Fruit fly (Drosophila melanogaster) whole organism, embryonic: ENCODE data around the gene Cyt-c-d.
A peak's percentile ranks its signal among the peaks of the same experiment; 100 is the strongest.

Experiments
- Atf-2 ChIP-seq: fragments of 200-800 bp; sonication (Bioruptor generic); optimal IDR thresholded peaks from 2 replicates; lab custom pipeline; 2016; ENCODE audit warnings: missing biosample characterization, missing genetic modification characterization
- CG10147 ChIP-seq: fragments of 200-800 bp; sonication (Bioruptor generic); optimal IDR thresholded peaks from 2 replicates; lab custom pipeline; 2019; ENCODE audit warnings: missing biosample characterization, mild to moderate bottlenecking, missing genetic modification characterization, moderate library complexity
- CG10431 ChIP-seq: fragments of 200-800 bp; sonication (Bioruptor generic); optimal IDR thresholded peaks from 3 replicates; lab custom pipeline; 2018; ENCODE audit warnings: missing biosample characterization, mild to moderate bottlenecking, missing genetic modification characterization
- CG11695 ChIP-seq: fragments of 200-800 bp; sonication (Bioruptor generic); IDR thresholded peaks from 3 replicates; pipeline ENCODE4 v1.3.6; 2022; ENCODE audit warnings: missing biosample characterization, missing genetic modification characterization
- CG12155 ChIP-seq: fragments of 200-800 bp; sonication (Bioruptor generic); optimal IDR thresholded peaks from 3 replicates; lab custom pipeline; 2016; ENCODE audit warnings: missing biosample characterization, missing genetic modification characterization
- CG12659 ChIP-seq: fragments of 200-800 bp; sonication (Bioruptor generic); optimal IDR thresholded peaks from 3 replicates; lab custom pipeline; 2017; ENCODE audit warnings: mild to moderate bottlenecking, missing biosample characterization, missing genetic modification reagents, missing genetic modification characterization
- CG13424 ChIP-seq: fragments of 200-800 bp; sonication (Bioruptor generic); optimal IDR thresholded peaks from 2 replicates; lab custom pipeline; 2019; ENCODE audit warnings: missing biosample characterization, mild to moderate bottlenecking, missing genetic modification characterization, moderate library complexity
- CG14860 ChIP-seq: fragments of 200-800 bp; sonication (Bioruptor generic); IDR thresholded peaks from 3 replicates; pipeline ENCODE4 v1.3.6; 2022; ENCODE audit warnings: missing biosample characterization, missing genetic modification characterization; ENCODE audit not compliant: partially characterized antibody
- CG16779 ChIP-seq: fragments of 200-800 bp; sonication (Bioruptor generic); IDR thresholded peaks from 2 replicates; pipeline ENCODE4 v1.3.6; 2022; ENCODE audit warnings: missing biosample characterization, missing genetic modification characterization
- CG16863 ChIP-seq: fragments of 200-800 bp; sonication (Bioruptor generic); optimal IDR thresholded peaks from 3 replicates; lab custom pipeline; 2016; ENCODE audit warnings: missing biosample characterization, missing genetic modification characterization
- CG17612 ChIP-seq: fragments of 200-800 bp; sonication (Bioruptor generic); IDR thresholded peaks from 2 replicates; pipeline ENCODE4 v1.3.6; 2022; ENCODE audit warnings: missing biosample characterization, missing genetic modification characterization
- CG2875 ChIP-seq: fragments of 200-800 bp; sonication (Bioruptor generic); optimal IDR thresholded peaks from 2 replicates; lab custom pipeline; 2017; ENCODE audit warnings: missing biosample characterization, mild to moderate bottlenecking, missing genetic modification characterization, missing genetic modification reagents
- CG31388 ChIP-seq: fragments of 200-800 bp; sonication (Bioruptor generic); optimal IDR thresholded peaks from 2 replicates; lab custom pipeline; 2016; ENCODE audit warnings: missing biosample characterization, missing genetic modification characterization
- CG6175 ChIP-seq: fragments of 200-800 bp; sonication (Bioruptor generic); IDR thresholded peaks from 3 replicates; pipeline ENCODE4 v1.3.6; 2022; ENCODE audit warnings: missing biosample characterization, missing genetic modification characterization
- CG7928 ChIP-seq: fragments of 200-800 bp; sonication (Bioruptor generic); optimal IDR thresholded peaks from 2 replicates; lab custom pipeline; 2017; ENCODE audit warnings: missing biosample characterization, mild to moderate bottlenecking, missing genetic modification characterization
- CG8089 ChIP-seq: fragments of 200-800 bp; sonication (Bioruptor generic); optimal IDR thresholded peaks from 3 replicates; lab custom pipeline; 2016; ENCODE audit warnings: missing biosample characterization, missing genetic modification characterization
- CG8281 ChIP-seq: fragments of 200-800 bp; sonication (Bioruptor generic); optimal IDR thresholded peaks from 2 replicates; lab custom pipeline; 2018; ENCODE audit warnings: missing biosample characterization, mild to moderate bottlenecking, missing genetic modification characterization, moderate library complexity
- CG8359 ChIP-seq: fragments of 200-800 bp; sonication (Bioruptor generic); optimal IDR thresholded peaks from 2 replicates; lab custom pipeline; 2017; ENCODE audit warnings: missing biosample characterization, mild to moderate bottlenecking, missing genetic modification characterization, borderline replicate concordance
- Chrac-16 ChIP-seq: fragments of 200-800 bp; sonication (Bioruptor generic); optimal IDR thresholded peaks from 3 replicates; lab custom pipeline; 2016; ENCODE audit warnings: missing biosample characterization, missing genetic modification characterization
- Deaf1 ChIP-seq: fragments of 200-800 bp; optimal IDR thresholded peaks from 3 replicates; lab custom pipeline; 2019; ENCODE audit warnings: missing biosample characterization, mild to moderate bottlenecking, missing genetic modification characterization, moderate library complexity
- Dek ChIP-seq: fragments of 200-800 bp; sonication (Bioruptor generic); optimal IDR thresholded peaks from 3 replicates; lab custom pipeline; 2019; ENCODE audit warnings: missing biosample characterization, mild to moderate bottlenecking, missing genetic modification characterization, moderate library complexity
- Doc3 ChIP-seq: fragments of 200-800 bp; sonication (Bioruptor generic); IDR thresholded peaks from 3 replicates; pipeline ENCODE4 v1.3.6; 2022; ENCODE audit warnings: missing biosample characterization, missing genetic modification characterization; ENCODE audit not compliant: partially characterized antibody
- Ets65A ChIP-seq: fragments of 200-800 bp; sonication (Bioruptor generic); peaks from one replicate; lab custom pipeline; 2016; ENCODE audit warnings: missing biosample characterization, missing genetic modification characterization
- GATAe ChIP-seq: fragments of 200-800 bp; sonication (Bioruptor generic); conservative IDR thresholded peaks from 2 replicates; pipeline ENCODE4 v1.3.6; 2022; ENCODE audit warnings: missing biosample characterization, missing genetic modification characterization
- Gsc ChIP-seq: fragments of 200-800 bp; sonication (Bioruptor generic); IDR thresholded peaks from 2 replicates; pipeline ENCODE4 v1.3.6; 2022; ENCODE audit warnings: missing biosample characterization, missing genetic modification characterization
- Lpt ChIP-seq: fragments of >200 bp; optimal IDR thresholded peaks from 2 replicates; lab custom pipeline; 2018; ENCODE audit warnings: missing biosample characterization, missing genetic modification characterization
- MESR4 ChIP-seq: fragments of 200-800 bp; sonication (Bioruptor generic); optimal IDR thresholded peaks from 2 replicates; lab custom pipeline; 2018; ENCODE audit warnings: missing biosample characterization, mild to moderate bottlenecking, missing genetic modification characterization, moderate library complexity
- Max ChIP-seq: fragments of 200-800 bp; sonication (Bioruptor generic); optimal IDR thresholded peaks from 2 replicates; lab custom pipeline; 2016; ENCODE audit warnings: missing biosample characterization, mild to moderate bottlenecking, missing genetic modification characterization
- Nf-YB ChIP-seq: fragments of 200-800 bp; sonication (Bioruptor generic); optimal IDR thresholded peaks from 3 replicates; lab custom pipeline; 2019; ENCODE audit warnings: missing biosample characterization, mild to moderate bottlenecking, missing genetic modification characterization, moderate library complexity
- Nf-YC ChIP-seq: fragments of 200-800 bp; optimal IDR thresholded peaks from 3 replicates; lab custom pipeline; 2019; ENCODE audit warnings: missing biosample characterization, mild to moderate bottlenecking, missing genetic modification characterization, moderate library complexity
- Scr ChIP-seq: fragments of 200-800 bp; sonication (Bioruptor generic); IDR thresholded peaks from 2 replicates; pipeline ENCODE4 v1.3.6; 2022; ENCODE audit warnings: missing biosample characterization, missing genetic modification characterization; ENCODE audit not compliant: partially characterized antibody
- Xbp1 ChIP-seq: fragments of 200-800 bp; sonication (Bioruptor generic); optimal IDR thresholded peaks from 3 replicates; lab custom pipeline; 2016; ENCODE audit warnings: missing biosample characterization, mild to moderate bottlenecking, missing genetic modification characterization
- al ChIP-seq: fragments of 200-800 bp; sonication (Bioruptor generic); IDR thresholded peaks from 2 replicates; pipeline ENCODE4 v1.3.6; 2022; ENCODE audit warnings: missing biosample characterization, missing genetic modification characterization
- ap ChIP-seq: fragments of 200-800 bp; sonication (Bioruptor generic); IDR thresholded peaks from 2 replicates; pipeline ENCODE4 v1.3.6; 2022; ENCODE audit warnings: missing biosample characterization, missing genetic modification characterization
- ase ChIP-seq: fragments of 200-800 bp; sonication (Bioruptor generic); IDR thresholded peaks from 3 replicates; pipeline ENCODE4 v1.3.6; 2022; ENCODE audit warnings: missing biosample characterization, missing genetic modification characterization
- btn ChIP-seq: fragments of 200-800 bp; sonication (Bioruptor generic); optimal IDR thresholded peaks from 2 replicates; lab custom pipeline; 2016; ENCODE audit warnings: missing biosample characterization, missing genetic modification characterization
- chinmo ChIP-seq: fragments of 200-800 bp; sonication (Bioruptor generic); IDR thresholded peaks from 4 replicates; pipeline ENCODE4 v1.3.6; 2022; ENCODE audit warnings: missing biosample characterization, missing genetic modification characterization; ENCODE audit not compliant: partially characterized antibody
- dysf ChIP-seq: fragments of 200-800 bp; sonication (Bioruptor generic); IDR thresholded peaks from 3 replicates; pipeline ENCODE4 v1.3.6; 2022; ENCODE audit warnings: missing biosample characterization, missing genetic modification characterization
- exex ChIP-seq: fragments of 200-800 bp; sonication (Bioruptor generic); optimal IDR thresholded peaks from 4 replicates; lab custom pipeline; 2018; ENCODE audit warnings: missing biosample characterization, mild to moderate bottlenecking, missing genetic modification characterization, moderate library complexity
- gcm ChIP-seq: fragments of 200-800 bp; sonication (Bioruptor generic); optimal IDR thresholded peaks from 2 replicates; lab custom pipeline; 2019; ENCODE audit warnings: missing biosample characterization, mild to moderate bottlenecking, missing genetic modification characterization, moderate library complexity
- gem ChIP-seq: fragments of 200-800 bp; sonication (Bioruptor generic); optimal IDR thresholded peaks from 2 replicates; lab custom pipeline; 2019; ENCODE audit warnings: missing biosample characterization, mild to moderate bottlenecking, missing genetic modification characterization, moderate library complexity
- klu ChIP-seq: fragments of 200-800 bp; sonication (Bioruptor generic); IDR thresholded peaks from 2 replicates; pipeline ENCODE4 v1.3.6; 2022; ENCODE audit warnings: missing biosample characterization, missing genetic modification characterization
- mld ChIP-seq: fragments of 200-800 bp; sonication (Bioruptor generic); IDR thresholded peaks from 3 replicates; pipeline ENCODE4 v1.3.6; 2022; ENCODE audit warnings: missing biosample characterization, missing genetic modification characterization; ENCODE audit not compliant: partially characterized antibody
- otp ChIP-seq: fragments of 200-800 bp; sonication (Bioruptor generic); IDR thresholded peaks from 3 replicates; pipeline ENCODE4, ENCODE4 v1.3.6; 2022; ENCODE audit warnings: missing biosample characterization, missing genetic modification characterization
- ranshi ChIP-seq: fragments of 200-800 bp; sonication (Bioruptor generic); IDR thresholded peaks from 2 replicates; pipeline ENCODE4 v1.3.6; 2022; ENCODE audit warnings: missing biosample characterization, missing genetic modification characterization
- row ChIP-seq: fragments of 200-800 bp; sonication (Bioruptor generic); IDR thresholded peaks from 3 replicates; pipeline ENCODE4 v1.3.6; 2022; ENCODE audit warnings: missing biosample characterization, missing genetic modification characterization
- sens-2 ChIP-seq: fragments of 200-800 bp; sonication (Bioruptor generic); IDR thresholded peaks from 2 replicates; pipeline ENCODE4 v1.3.6; 2022; ENCODE audit warnings: missing biosample characterization, missing genetic modification characterization
- slbo ChIP-seq: fragments of 200-800 bp; sonication (Bioruptor generic); IDR thresholded peaks from 2 replicates; pipeline ENCODE4 v1.3.6; 2022; ENCODE audit warnings: missing biosample characterization, missing genetic modification characterization
- slou ChIP-seq: fragments of 200-800 bp; sonication (Bioruptor generic); optimal IDR thresholded peaks from 3 replicates; lab custom pipeline; 2016; ENCODE audit warnings: missing biosample characterization, missing genetic modification characterization
- slp2 ChIP-seq: fragments of 200-800 bp; sonication (Bioruptor generic); optimal IDR thresholded peaks from 2 replicates; lab custom pipeline; 2016; ENCODE audit warnings: missing biosample characterization, missing genetic modification characterization
- tin ChIP-seq: fragments of 200-800 bp; sonication (Bioruptor generic); optimal IDR thresholded peaks from 3 replicates; lab custom pipeline; 2016; ENCODE audit warnings: missing biosample characterization, missing genetic modification characterization
- tna ChIP-seq: fragments of 200-800 bp; sonication (Bioruptor generic); IDR thresholded peaks from 2 replicates; pipeline ENCODE4 v1.3.6; 2022; ENCODE audit warnings: missing biosample characterization, missing genetic modification characterization; ENCODE audit not compliant: partially characterized antibody

Cyt-c-d gene

dm6 chr2L:16703753-16704152 lies 11.9 kb upstream of the Cyt-c-d start (continued):
- TF ChIP-seq Xbp1 (GFP tag; lab: Kevin White, UChicago), result peak; percentile 53
- no peak for TF ChIP-seq CG16779 (GFP tag; lab: Robert Waterston, UW)
- peak; percentile 49 for TF ChIP-seq CG10147 (GFP tag; lab: Kevin White, UChicago)
- TF ChIP-seq CG11695, result no peak
- TF ChIP-seq CG13424 (tag; lab: Kevin White, UChicago), result peak; percentile 72
- TF ChIP-seq row (GFP tag; lab: Robert Waterston, UW), result peak; percentile 60
- TF ChIP-seq btn (GFP tag; lab: Kevin White, UChicago), result no peak
- TF ChIP-seq MESR4 (GFP tag; lab: Kevin White, UChicago), result no peak
- TF ChIP-seq sens-2 (GFP tag; lab: Robert Waterston, UW), result no peak
- no peak for TF ChIP-seq CG8281
- TF ChIP-seq slp2 (GFP tag; lab: Kevin White, UChicago), result no peak
- TF ChIP-seq CG14860 (GFP tag; lab: Robert Waterston, UW), result no peak
- TF ChIP-seq GATAe (GFP tag; lab: Robert Waterston, UW), result no peak
- TF ChIP-seq Ets65A (GFP tag; lab: Kevin White, UChicago), result peak; percentile 94
- peak; percentile 37 for TF ChIP-seq Chrac-16 (GFP tag; lab: Kevin White, UChicago)
- no peak for TF ChIP-seq Nf-YB
- TF ChIP-seq CG7928 (GFP tag; lab: Kevin White, UChicago), result no peak
- no peak for TF ChIP-seq CG2875 (GFP tag; lab: Kevin White, UChicago)
- TF ChIP-seq exex (tag; lab: Kevin White, UChicago), result no peak
- peak; percentile 36 for TF ChIP-seq klu (GFP tag; lab: Robert Waterston, UW)
- peak; percentile 61; the same call in 1 of the 2 replicates for TF ChIP-seq ranshi (GFP tag; lab: Robert Waterston, UW)
- TF ChIP-seq Nf-YC (tag; lab: Kevin White, UChicago), result no peak
- peak; percentile 18 for TF ChIP-seq slou (GFP tag; lab: Kevin White, UChicago)
- no peak for TF ChIP-seq ase (GFP tag; lab: Robert Waterston, UW)
- TF ChIP-seq CG12155, result peak; percentile 38
- TF ChIP-seq Dek (tag; lab: Kevin White, UChicago), result peak; percentile 42
- TF ChIP-seq mld, result no peak
- no peak for TF ChIP-seq ap (GFP tag; lab: Robert Waterston, UW)
- peak; percentile 62; the same call in 2 of the 3 replicates for TF ChIP-seq dysf (GFP tag; lab: Robert Waterston, UW)
- peak; percentile 34 for TF ChIP-seq tin
- TF ChIP-seq otp (GFP tag; lab: Robert Waterston, UW), result no peak
- TF ChIP-seq CG17612, result no peak
- no peak for TF ChIP-seq CG16863 (GFP tag; lab: Kevin White, UChicago)
- no peak for TF ChIP-seq gcm (GFP tag; lab: Kevin White, UChicago)
- no peak; the same call in 1 of the 2 replicates for TF ChIP-seq al (GFP tag; lab: Robert Waterston, UW)
- TF ChIP-seq CG8089 (GFP tag; lab: Kevin White, UChicago), result peak; percentile 13
- TF ChIP-seq CG8359, result no peak
- TF ChIP-seq Doc3 (GFP tag; lab: Robert Waterston, UW), result no peak
- no peak for TF ChIP-seq Gsc (GFP tag; lab: Robert Waterston, UW)
- TF ChIP-seq tna (GFP tag; lab: Robert Waterston, UW), result no peak
- peak; percentile 34 for TF ChIP-seq CG31388 (GFP tag; lab: Kevin White, UChicago)
- TF ChIP-seq Deaf1 (tag; lab: Kevin White, UChicago), result no peak
- TF ChIP-seq CG10431 (GFP tag; lab: Kevin White, UChicago), result no peak
- no peak for TF ChIP-seq chinmo
- TF ChIP-seq gem (tag; lab: Kevin White, UChicago), result peak; percentile 70
- TF ChIP-seq CG12659 (GFP tag; lab: Kevin White, UChicago), result peak; percentile 59
- peak; percentile 73 for TF ChIP-seq slbo (GFP tag; lab: Robert Waterston, UW)
- TF ChIP-seq Scr, result no peak
- peak; percentile 36 for TF ChIP-seq Max (GFP tag; lab: Kevin White, UChicago)
- TF ChIP-seq Lpt (GFP tag; lab: Kevin White, UChicago), result no peak
- no peak for TF ChIP-seq Atf-2 (GFP tag; lab: Kevin White, UChicago)
- TF ChIP-seq CG6175 (GFP tag; lab: Robert Waterston, UW), result no peak
